Fruit fly (Drosophila melanogaster) whole organism, embryonic: ENCODE data around the gene CG9782.
A peak's percentile ranks its signal among the peaks of the same experiment; 100 is the strongest.

Experiments
- Aef1 ChIP-seq: fragments of 200-800 bp; sonication (Bioruptor generic); IDR thresholded peaks from 3 replicates; pipeline ENCODE4 v1.3.6; 2022; ENCODE audit warnings: missing biosample characterization, missing genetic modification characterization
- Antp ChIP-seq: fragments of 200-800 bp; sonication (Bioruptor generic); optimal IDR thresholded peaks from 3 replicates; lab custom pipeline; 2016; ENCODE audit warnings: missing biosample characterization, missing genetic modification characterization
- Asciz ChIP-seq: fragments of 200-800 bp; sonication (Bioruptor generic); optimal IDR thresholded peaks from 2 replicates; lab custom pipeline; 2017; ENCODE audit warnings: missing biosample characterization, mild to moderate bottlenecking, missing genetic modification characterization, missing genetic modification reagents
- Atf6 ChIP-seq: fragments of 200-800 bp; sonication (Bioruptor generic); IDR thresholded peaks from 2 replicates; pipeline ENCODE4 v1.3.6; 2022; ENCODE audit warnings: missing biosample characterization, missing genetic modification characterization
- CG11093 ChIP-seq: fragments of 200-800 bp; sonication (Bioruptor generic); IDR thresholded peaks from 3 replicates; pipeline ENCODE4 v1.3.6; 2022; ENCODE audit warnings: missing biosample characterization, missing genetic modification characterization
- CG12155 ChIP-seq: fragments of 200-800 bp; sonication (Bioruptor generic); optimal IDR thresholded peaks from 3 replicates; lab custom pipeline; 2016; ENCODE audit warnings: missing biosample characterization, missing genetic modification characterization
- CG12299 ChIP-seq: fragments of 200-800 bp; sonication (Bioruptor generic); optimal IDR thresholded peaks from 2 replicates; lab custom pipeline; 2018; ENCODE audit warnings: missing biosample characterization, mild to moderate bottlenecking, missing genetic modification characterization
- CG13775 ChIP-seq: fragments of 200-800 bp; sonication (Bioruptor generic); optimal IDR thresholded peaks from 3 replicates; lab custom pipeline; 2017; ENCODE audit warnings: missing biosample characterization, mild to moderate bottlenecking, missing genetic modification characterization
- CG14014 ChIP-seq: fragments of 200-800 bp; sonication (Bioruptor generic); IDR thresholded peaks from 2 replicates; pipeline ENCODE4 v1.3.6; 2022; ENCODE audit warnings: missing biosample characterization, missing genetic modification characterization
- CG15514 ChIP-seq: fragments of 200-800 bp; sonication (Bioruptor generic); optimal IDR thresholded peaks from 3 replicates; lab custom pipeline; 2017; ENCODE audit warnings: missing biosample characterization, missing genetic modification characterization, mild to moderate bottlenecking, moderate library complexity, missing genetic modification reagents
- CG17359 ChIP-seq: fragments of 200-800 bp; sonication (Bioruptor generic); optimal IDR thresholded peaks from 3 replicates; lab custom pipeline; 2018; ENCODE audit warnings: missing biosample characterization, mild to moderate bottlenecking, missing genetic modification characterization, moderate library complexity
- CG18011 ChIP-seq: fragments of 200-800 bp; sonication (Bioruptor generic); optimal IDR thresholded peaks from 2 replicates; lab custom pipeline; 2017; ENCODE audit warnings: missing biosample characterization, missing genetic modification characterization, mild to moderate bottlenecking, moderate library complexity, missing genotype
- CG18599 ChIP-seq: fragments of 200-800 bp; sonication (Bioruptor generic); optimal IDR thresholded peaks from 3 replicates; lab custom pipeline; 2017; ENCODE audit warnings: missing biosample characterization, missing genetic modification characterization, mild to moderate bottlenecking, moderate library complexity, missing genetic modification reagents
- CG2120 ChIP-seq: fragments of 200-800 bp; sonication (Bioruptor generic); optimal IDR thresholded peaks from 3 replicates; lab custom pipeline; 2016; ENCODE audit warnings: missing biosample characterization, missing genetic modification characterization
- CG3163 ChIP-seq: fragments of 200-800 bp; sonication (Bioruptor generic); optimal IDR thresholded peaks from 3 replicates; lab custom pipeline; 2016; ENCODE audit warnings: missing biosample characterization, missing genetic modification characterization
- CG3281 ChIP-seq: fragments of 200-800 bp; sonication (Bioruptor generic); optimal IDR thresholded peaks from 3 replicates; lab custom pipeline; 2017; ENCODE audit warnings: missing biosample characterization, mild to moderate bottlenecking, missing genetic modification characterization
- CG34224 ChIP-seq: fragments of 200-800 bp; sonication (Bioruptor generic); IDR thresholded peaks from 3 replicates; pipeline ENCODE4 v1.3.6; 2022; ENCODE audit warnings: missing biosample characterization, missing genetic modification characterization; ENCODE audit not compliant: partially characterized antibody
- CG7928 ChIP-seq: fragments of 200-800 bp; sonication (Bioruptor generic); optimal IDR thresholded peaks from 2 replicates; lab custom pipeline; 2017; ENCODE audit warnings: missing biosample characterization, mild to moderate bottlenecking, missing genetic modification characterization
- CG9817 ChIP-seq: fragments of 200-800 bp; sonication (Bioruptor generic); optimal IDR thresholded peaks from 2 replicates; lab custom pipeline; 2018; ENCODE audit warnings: missing biosample characterization, mild to moderate bottlenecking, missing genetic modification characterization, moderate library complexity
- CoRest ChIP-seq: fragments of 200-800 bp; sonication (Bioruptor generic); optimal IDR thresholded peaks from 3 replicates; lab custom pipeline; 2018; ENCODE audit warnings: missing biosample characterization, mild to moderate bottlenecking, missing genetic modification characterization, moderate library complexity
- D19A ChIP-seq: fragments of 200-800 bp; optimal IDR thresholded peaks from 3 replicates; lab custom pipeline; 2019; ENCODE audit warnings: missing biosample characterization, mild to moderate bottlenecking, missing genetic modification characterization, moderate library complexity
- Dbx ChIP-seq: fragments of 200-800 bp; sonication (Bioruptor generic); IDR thresholded peaks from 3 replicates; pipeline ENCODE4 v1.3.6; 2022; ENCODE audit warnings: missing biosample characterization, missing genetic modification characterization
- Dfd ChIP-seq, 2 experiments: fragments of >200 bp; optimal IDR thresholded peaks; 2 replicates each; lab custom pipeline; 2017; ENCODE audit warnings: missing biosample characterization in 2 of 2, missing genetic modification characterization in 2 of 2
- Dll ChIP-seq: fragments of 200-800 bp; sonication (Bioruptor generic); IDR thresholded peaks from 4 replicates; pipeline ENCODE4 v1.3.6; 2022; ENCODE audit warnings: missing biosample characterization, missing genetic modification characterization; ENCODE audit not compliant: partially characterized antibody
- Hmr ChIP-seq: fragments of 200-800 bp; sonication (Bioruptor generic); optimal IDR thresholded peaks from 3 replicates; lab custom pipeline; 2017; ENCODE audit warnings: mild to moderate bottlenecking, missing biosample characterization, missing genetic modification reagents, missing genetic modification characterization
- MBD-R2 ChIP-seq: fragments of 200-800 bp; sonication (Bioruptor generic); IDR thresholded peaks from 2 replicates; pipeline ENCODE4 v1.3.6; 2022; ENCODE audit warnings: missing biosample characterization, missing genetic modification characterization
- Oaz ChIP-seq: fragments of 200-800 bp; sonication (Bioruptor generic); IDR thresholded peaks from 2 replicates; pipeline ENCODE4 v1.3.6; 2022; ENCODE audit warnings: missing biosample characterization, missing genetic modification characterization
- Oli ChIP-seq: fragments of 200-800 bp; sonication (Bioruptor generic); optimal IDR thresholded peaks from 2 replicates; lab custom pipeline; 2018; ENCODE audit warnings: missing biosample characterization, mild to moderate bottlenecking, missing genetic modification characterization, moderate library complexity
- Poxn ChIP-seq: fragments of 200-800 bp; sonication (Bioruptor generic); IDR thresholded peaks from 2 replicates; pipeline ENCODE4 v1.3.6; 2022; ENCODE audit warnings: missing biosample characterization, missing genetic modification characterization
- Ptx1 ChIP-seq: fragments of 200-800 bp; sonication (Bioruptor generic); IDR thresholded peaks from 2 replicates; pipeline ENCODE4 v1.3.6; 2022; ENCODE audit warnings: missing biosample characterization, missing genetic modification characterization
- Sox102F ChIP-seq: fragments of 200-800 bp; sonication (Bioruptor generic); optimal IDR thresholded peaks from 2 replicates; lab custom pipeline; 2018; ENCODE audit warnings: missing biosample characterization, mild to moderate bottlenecking, missing genetic modification characterization, moderate library complexity
- YL-1 ChIP-seq: fragments of 200-800 bp; sonication (Bioruptor generic); optimal IDR thresholded peaks from 3 replicates; lab custom pipeline; 2017; ENCODE audit warnings: missing biosample characterization, mild to moderate bottlenecking, missing genetic modification characterization
- aop ChIP-seq: fragments of 200-800 bp; sonication (Bioruptor generic); IDR thresholded peaks from 2 replicates; pipeline ENCODE4 v1.3.6; 2022; ENCODE audit warnings: missing biosample characterization, missing genetic modification characterization
- ara ChIP-seq: fragments of 200-800 bp; sonication (Bioruptor generic); IDR thresholded peaks from 2 replicates; pipeline ENCODE4 v1.3.6; 2022; ENCODE audit warnings: missing biosample characterization, missing genetic modification characterization
- bowl ChIP-seq: fragments of 200-800 bp; sonication (Bioruptor generic); IDR thresholded peaks from 2 replicates; pipeline ENCODE4 v1.3.6; 2022; ENCODE audit warnings: missing biosample characterization, missing genetic modification characterization
- cato ChIP-seq: fragments of 200-800 bp; sonication (Bioruptor generic); optimal IDR thresholded peaks from 2 replicates; lab custom pipeline; 2016; ENCODE audit warnings: missing biosample characterization, missing genetic modification characterization, borderline replicate concordance
- caup ChIP-seq: fragments of 200-800 bp; sonication (Bioruptor generic); optimal IDR thresholded peaks from 3 replicates; lab custom pipeline; 2017; ENCODE audit warnings: missing biosample characterization, mild to moderate bottlenecking, missing genetic modification characterization, moderate library complexity; ENCODE audit not compliant: severe bottlenecking
- exex ChIP-seq: fragments of 200-800 bp; sonication (Bioruptor generic); optimal IDR thresholded peaks from 4 replicates; lab custom pipeline; 2018; ENCODE audit warnings: missing biosample characterization, mild to moderate bottlenecking, missing genetic modification characterization, moderate library complexity
- h ChIP-seq: fragments of >200 bp; optimal IDR thresholded peaks from 2 replicates; lab custom pipeline; 2017
- kay ChIP-seq: fragments of 200-800 bp; sonication (Bioruptor generic); optimal IDR thresholded peaks from 2 replicates; lab custom pipeline; 2016; ENCODE audit warnings: missing biosample characterization, missing genetic modification characterization
- luna ChIP-seq: fragments of 200-800 bp; sonication (Bioruptor generic); optimal IDR thresholded peaks from 2 replicates; lab custom pipeline; 2016; ENCODE audit warnings: missing biosample characterization, missing genetic modification characterization
- odd ChIP-seq: fragments of 200-800 bp; sonication (Bioruptor generic); optimal IDR thresholded peaks from 2 replicates; lab custom pipeline; 2017; ENCODE audit warnings: missing biosample characterization, mild to moderate bottlenecking, missing genetic modification characterization
- pan ChIP-seq, 4 experiments: fragments of >200 bp in 3 of 4; fragments of 200-800 bp in 1 of 4; sonication (Bioruptor generic) in 1 of 4; optimal IDR thresholded peaks in 3 of 4; IDR thresholded peaks in 1 of 4; 2 replicates each; pipeline versions ENCODE4 v1.3.6 to Lab custom; 2017 to 2022; ENCODE audit warnings: missing biosample characterization in 2 of 4, missing genetic modification characterization in 2 of 4, mixed read lengths in 1 of 4
- prd ChIP-seq, 3 experiments: fragments of >200 bp in 2 of 3; fragments of 200-800 bp in 1 of 3; sonication (Bioruptor generic) in 1 of 3; optimal IDR thresholded peaks in 2 of 3; IDR thresholded peaks in 1 of 3; 2 replicates in 2 of 3; 3 replicates in 1 of 3; pipeline versions ENCODE4 v1.3.6 to Lab custom; 2017 to 2022; ENCODE audit warnings: missing biosample characterization in 1 of 3, missing genetic modification characterization in 1 of 3
- ranshi ChIP-seq: fragments of 200-800 bp; sonication (Bioruptor generic); IDR thresholded peaks from 2 replicates; pipeline ENCODE4 v1.3.6; 2022; ENCODE audit warnings: missing biosample characterization, missing genetic modification characterization
- sens ChIP-seq: fragments of 200-800 bp; sonication (Bioruptor generic); peaks from one replicate; lab custom pipeline; 2016; ENCODE audit warnings: missing biosample characterization, missing genetic modification characterization
- slbo ChIP-seq: fragments of 200-800 bp; sonication (Bioruptor generic); IDR thresholded peaks from 2 replicates; pipeline ENCODE4 v1.3.6; 2022; ENCODE audit warnings: missing biosample characterization, missing genetic modification characterization
- slou ChIP-seq: fragments of 200-800 bp; sonication (Bioruptor generic); optimal IDR thresholded peaks from 3 replicates; lab custom pipeline; 2016; ENCODE audit warnings: missing biosample characterization, missing genetic modification characterization
- stwl ChIP-seq: fragments of 200-800 bp; sonication (Bioruptor generic); optimal IDR thresholded peaks from 3 replicates; lab custom pipeline; 2018; ENCODE audit warnings: missing biosample characterization, mild to moderate bottlenecking, missing genetic modification characterization, moderate library complexity

CG9782 gene

DNA sequence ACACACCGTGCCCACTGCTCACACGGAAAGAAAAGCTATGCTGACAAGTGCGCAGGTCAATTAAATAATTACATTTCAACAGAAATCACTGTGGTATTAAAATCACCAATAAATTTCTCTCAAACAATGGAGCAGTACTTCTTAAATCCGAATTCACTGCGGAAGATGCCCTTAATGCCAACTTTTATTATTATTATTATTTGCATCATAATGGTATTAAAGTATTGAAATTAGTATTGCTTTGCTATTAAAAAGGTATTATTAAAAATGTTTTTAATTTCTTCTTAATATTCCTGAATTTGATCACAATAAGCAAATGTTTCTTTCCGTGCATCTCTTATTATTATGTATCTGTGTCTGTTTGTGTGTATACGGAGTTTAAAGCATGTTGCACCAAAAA lies 41.4 kb downstream of the CG9782 start (continued):
- TF ChIP-seq Dbx (GFP tag; lab: Robert Waterston, UW) (0 out of 3 replicates have a peak, but pooled peaks have one; percentile 36), Asciz (GFP tag; lab: Kevin White, UChicago) (no peak), slbo (peak; percentile 35), Oaz (GFP tag; lab: Robert Waterston, UW) (no peak), CG3281 (peak; percentile 65), CG12155 (GFP tag; lab: Kevin White, UChicago) (peak; percentile 11), slou (peak; percentile 6), Poxn (GFP tag; lab: Robert Waterston, UW) (no peak), Dfd (GFP tag; optimal IDR thresholded peaks at IDR 0.05; lab: Kevin White, UChicago) (no peak), exex (tag; lab: Kevin White, UChicago) (no peak), Ptx1 (0 out of 2 replicates have a peak, but pooled peaks have one; percentile 31), CG11093 (GFP tag; lab: Robert Waterston, UW) (no peak), CG17359 (tag; lab: Kevin White, UChicago) (peak; percentile 28), D19A (tag; lab: Kevin White, UChicago) (peak; percentile 13), h (lab: Kevin White, UChicago) (no peak), Aef1 (0 out of 3 replicates have a peak, but pooled peaks have one; percentile 14), Oli (tag; lab: Kevin White, UChicago) (peak; percentile 56), MBD-R2 (no peak), CG2120 (GFP tag; lab: Kevin White, UChicago) (peak; percentile 48), CG7928 (GFP tag; lab: Kevin White, UChicago) (no peak), kay (GFP tag; lab: Kevin White, UChicago) (no peak), odd (GFP tag; lab: Kevin White, UChicago) (no peak), stwl (no peak), cato (no peak), CG9817 (tag; lab: Kevin White, UChicago) (peak; percentile 27), CG34224 (no peak), CG14014 (0 out of 2 replicates have a peak, but pooled peaks have one; percentile 18), CG15514 (GFP tag; lab: Kevin White, UChicago) (peak; percentile 25), CG13775 (GFP tag; lab: Kevin White, UChicago) (peak; percentile 40), bowl (GFP tag; lab: Robert Waterston, UW) (no peak), Hmr (GFP tag; lab: Kevin White, UChicago) (peak; percentile 67), Antp (no peak), aop (GFP tag; lab: Robert Waterston, UW) (no peak), ara (GFP tag; lab: Robert Waterston, UW) (0 out of 2 replicates have a peak, but pooled peaks have one; percentile 39), Dll (GFP tag; lab: Robert Waterston, UW) (no peak), caup (GFP tag; lab: Kevin White, UChicago) (peak; percentile 52), sens (GFP tag; lab: Kevin White, UChicago) (peak; percentile 74), pan (optimal IDR thresholded peaks at IDR 0.05; lab: Kevin White, UChicago) (no peak), pan (GFP tag; optimal IDR thresholded peaks at IDR 0.05 in 1 of 2, IDR thresholded peaks at IDR 0.05 in 1 of 2) (peak in 1 of 2 experiments; percentile 42), CG18599 (GFP tag; lab: Kevin White, UChicago) (peak; percentile 77), Atf6 (0 out of 2 replicates have a peak, but pooled peaks have one; percentile 14), ranshi (GFP tag; lab: Robert Waterston, UW) (no peak), luna (GFP tag; lab: Kevin White, UChicago) (no peak), CG12299 (tag; lab: Kevin White, UChicago) (peak; percentile 26), CG18011 (GFP tag; lab: Kevin White, UChicago) (peak; percentile 28), Sox102F (GFP tag; lab: Kevin White, UChicago) (peak; percentile 52), YL-1 (GFP tag; lab: Kevin White, UChicago) (no peak), prd (optimal IDR thresholded peaks at IDR 0.05; lab: Kevin White, UChicago) (no peak), prd (GFP tag; IDR thresholded peaks at IDR 0.05; lab: Robert Waterston, UW) (peak; percentile 36; the same call in 1 of the 3 replicates), CG3163 (GFP tag; lab: Kevin White, UChicago) (no peak), CoRest (tag; lab: Kevin White, UChicago) (peak; percentile 61)
